Worm (Caenorhabditis elegans) whole organism, young adult: ENCODE data around the gene sdz-4.

ENCODE experiments used
- B0035.1 ChIP-seq: sonication (generic microtip); optimal IDR thresholded peaks from 2 replicates; lab custom pipeline; 2016; ENCODE audit warnings: missing genetic modification characterization, mild to moderate bottlenecking, missing compliant biosample characterization, missing genotype, missing genetic modification reagents
- C17E4.6 ChIP-seq: fragments of 200-800 bp; sonication (Bioruptor generic); IDR thresholded peaks from 2 replicates; pipeline ENCODE4 v1.3.6; 2022; ENCODE audit warnings: missing genetic modification reagents, missing genetic modification characterization, missing compliant biosample characterization
- D2030.7 ChIP-seq: fragments of 200-800 bp; sonication (Bioruptor generic); IDR thresholded peaks from 2 replicates; pipeline ENCODE4 v1.3.6; 2022; ENCODE audit warnings: missing genetic modification reagents, missing genetic modification characterization, missing compliant biosample characterization
- F10E7.11 ChIP-seq: sonication (generic microtip); optimal IDR thresholded peaks from 2 replicates; lab custom pipeline; 2017; ENCODE audit warnings: mild to moderate bottlenecking, missing genetic modification characterization, moderate library complexity, missing compliant biosample characterization
- F23B12.7 ChIP-seq: sonication (generic microtip); optimal IDR thresholded peaks from 2 replicates; lab custom pipeline; 2017; ENCODE audit warnings: missing genetic modification characterization, mild to moderate bottlenecking, missing compliant biosample characterization, antibody characterized with exemption, moderate library complexity; ENCODE audit not compliant: insufficient read depth
- F37B4.10 ChIP-seq: fragments of 200-800 bp; sonication (Bioruptor generic); IDR thresholded peaks from 2 replicates; pipeline ENCODE4 v1.3.6; 2022; ENCODE audit warnings: missing genetic modification characterization, missing compliant biosample characterization
- F55B11.4 ChIP-seq: sonication (generic microtip); optimal IDR thresholded peaks from 2 replicates; lab custom pipeline; 2016; ENCODE audit warnings: missing compliant biosample characterization, missing genetic modification characterization, borderline replicate concordance; ENCODE audit not compliant: insufficient read depth
- Y53F4B.3 ChIP-seq: fragments of 200-800 bp; sonication (Bioruptor generic); IDR thresholded peaks from 2 replicates; pipeline ENCODE4 v1.3.6; 2022; ENCODE audit warnings: missing genetic modification reagents, missing genetic modification characterization, missing compliant biosample characterization
- ama-1 ChIP-seq, 3 experiments: fragments of 150-350 bp in 1 of 3; sonication (generic microtip) in 2 of 3; optimal IDR thresholded peaks; 2 replicates each; lab custom pipeline; 2014 to 2018; ENCODE audit warnings: missing biosample characterization in 2 of 3, missing genetic modification characterization in 2 of 3, missing genetic modification reagents in 2 of 3
- athp-1 ChIP-seq: sonication (generic microtip); optimal IDR thresholded peaks from 2 replicates; lab custom pipeline; 2017; ENCODE audit warnings: mild to moderate bottlenecking, missing genetic modification characterization, missing compliant biosample characterization
- attf-5 ChIP-seq: fragments of 200-800 bp; sonication (Bioruptor generic); optimal IDR thresholded peaks from 2 replicates; lab custom pipeline; 2018; ENCODE audit warnings: mild to moderate bottlenecking, missing genetic modification characterization, missing compliant biosample characterization
- ccch-3 ChIP-seq: fragments of 200-800 bp; sonication (Bioruptor generic); optimal IDR thresholded peaks from 2 replicates; lab custom pipeline; 2018; ENCODE audit warnings: mild to moderate bottlenecking, missing genetic modification characterization, missing compliant biosample characterization
- cebp-2 ChIP-seq: fragments of 200-800 bp; sonication (Bioruptor generic); IDR thresholded peaks from 2 replicates; pipeline ENCODE4 v1.3.6; 2022; ENCODE audit warnings: missing genetic modification characterization, missing compliant biosample characterization
- egrh-3 ChIP-seq: fragments of 200-800 bp; sonication (Bioruptor generic); IDR thresholded peaks from 2 replicates; pipeline ENCODE4 v1.3.6; 2022; ENCODE audit warnings: missing genetic modification reagents, missing genetic modification characterization, missing compliant biosample characterization
- fkh-3 ChIP-seq: sonication (generic microtip); optimal IDR thresholded peaks from 2 replicates; lab custom pipeline; 2016; ENCODE audit warnings: mild to moderate bottlenecking, missing genetic modification characterization, missing compliant biosample characterization
- hmg-20 ChIP-seq: fragments of 200-800 bp; sonication (Bioruptor generic); IDR thresholded peaks from 2 replicates; pipeline ENCODE4 v1.3.6; 2022; ENCODE audit warnings: missing genetic modification reagents, missing genetic modification characterization, missing compliant biosample characterization
- let-526 ChIP-seq: fragments of 200-800 bp; sonication (Bioruptor generic); IDR thresholded peaks from 2 replicates; pipeline ENCODE4 v1.3.6; 2022; ENCODE audit warnings: missing genetic modification reagents, missing genetic modification characterization, missing compliant biosample characterization
- lin-35 ChIP-seq, 3 experiments: fragments of 150-350 bp in 2 of 3; sonication (generic microtip) in 1 of 3; optimal IDR thresholded peaks; 2 replicates each; lab custom pipeline; 2014 to 2018; ENCODE audit warnings: missing biosample characterization in 3 of 3, missing genetic modification characterization in 3 of 3, missing genetic modification reagents in 3 of 3
- lin-54 ChIP-seq: fragments of 200-800 bp; sonication (Bioruptor generic); optimal IDR thresholded peaks from 2 replicates; lab custom pipeline; 2018; ENCODE audit warnings: mild to moderate bottlenecking, missing genetic modification characterization, missing compliant biosample characterization
- lsl-1 ChIP-seq: fragments of 200-800 bp; sonication (Bioruptor generic); optimal IDR thresholded peaks from 2 replicates; lab custom pipeline; 2018; ENCODE audit warnings: mild to moderate bottlenecking, missing genetic modification characterization, moderate library complexity, missing compliant biosample characterization
- madf-10 ChIP-seq: sonication (generic microtip); optimal IDR thresholded peaks from 2 replicates; lab custom pipeline; 2016; ENCODE audit warnings: mild to moderate bottlenecking, missing genetic modification characterization, missing compliant biosample characterization
- mel-28 ChIP-seq: sonication (generic microtip); optimal IDR thresholded peaks from 2 replicates; lab custom pipeline; 2016; ENCODE audit warnings: borderline replicate concordance, mild to moderate bottlenecking, missing genetic modification characterization, missing compliant biosample characterization
- nfya-1 ChIP-seq: sonication (generic microtip); optimal IDR thresholded peaks from 2 replicates; lab custom pipeline; 2017; ENCODE audit warnings: antibody characterized with exemption, missing compliant biosample characterization, missing genetic modification characterization, borderline replicate concordance; ENCODE audit not compliant: insufficient read depth
- nfya-2 ChIP-seq: fragments of 200-800 bp; sonication (Bioruptor generic); IDR thresholded peaks from 2 replicates; pipeline ENCODE4 v1.3.6; 2022; ENCODE audit warnings: missing genetic modification reagents, missing genetic modification characterization, missing compliant biosample characterization
- nhr-120 ChIP-seq: fragments of 200-800 bp; sonication (Bioruptor generic); IDR thresholded peaks from 2 replicates; pipeline ENCODE4 v1.3.6; 2022; ENCODE audit warnings: missing genetic modification characterization, missing compliant biosample characterization
- nhr-80 ChIP-seq: sonication (generic microtip); optimal IDR thresholded peaks from 2 replicates; lab custom pipeline; 2016; ENCODE audit warnings: missing genetic modification characterization, missing compliant biosample characterization
- nhr-90 ChIP-seq: sonication (generic microtip); optimal IDR thresholded peaks from 2 replicates; lab custom pipeline; 2016; ENCODE audit warnings: missing genotype, mild to moderate bottlenecking, missing genetic modification characterization, missing compliant biosample characterization
- pbrm-1 ChIP-seq: fragments of 200-800 bp; sonication (Bioruptor generic); IDR thresholded peaks from 2 replicates; pipeline ENCODE4 v1.3.6; 2022; ENCODE audit warnings: missing genetic modification reagents, missing genetic modification characterization, missing compliant biosample characterization
- repo-1 ChIP-seq: sonication (generic microtip); optimal IDR thresholded peaks from 2 replicates; lab custom pipeline; 2017; ENCODE audit warnings: mild to moderate bottlenecking, missing genetic modification characterization, missing compliant biosample characterization
- snpc-4 ChIP-seq, 5 experiments: fragments of 150-350 bp in 1 of 5; sonication (generic microtip) in 4 of 5; optimal IDR thresholded peaks; 2 replicates each; lab custom pipeline; 2014 to 2018; ENCODE audit warnings: missing genetic modification characterization in 5 of 5, missing biosample characterization in 3 of 5, antibody characterized with exemption in 2 of 5, mild to moderate bottlenecking in 2 of 5, missing compliant biosample characterization in 2 of 5, missing genotype in 2 of 5, moderate library complexity in 2 of 5, missing genetic modification reagents in 1 of 5
- somi-1 ChIP-seq: fragments of 200-800 bp; sonication (Bioruptor generic); optimal IDR thresholded peaks from 2 replicates; lab custom pipeline; 2018; ENCODE audit warnings: mild to moderate bottlenecking, missing genetic modification characterization, missing compliant biosample characterization
- tlf-1 ChIP-seq: fragments of 200-800 bp; sonication (Bioruptor generic); optimal IDR thresholded peaks from 2 replicates; lab custom pipeline; 2018; ENCODE audit warnings: mild to moderate bottlenecking, missing genetic modification characterization, missing compliant biosample characterization
- ztf-22 ChIP-seq: fragments of 200-800 bp; sonication (Bioruptor generic); optimal IDR thresholded peaks from 2 replicates; lab custom pipeline; 2018; ENCODE audit warnings: mild to moderate bottlenecking, missing genetic modification characterization, moderate library complexity, missing compliant biosample characterization
- ztf-25 ChIP-seq: fragments of 200-800 bp; sonication (Bioruptor generic); IDR thresholded peaks from 2 replicates; pipeline ENCODE4 v1.3.6; 2022; ENCODE audit warnings: missing genetic modification reagents, missing genetic modification characterization, missing compliant biosample characterization
- ztf-26 ChIP-seq: sonication (generic microtip); optimal IDR thresholded peaks from 2 replicates; lab custom pipeline; 2017; ENCODE audit warnings: missing genetic modification characterization, missing compliant biosample characterization

Gene sdz-4

DNA sequence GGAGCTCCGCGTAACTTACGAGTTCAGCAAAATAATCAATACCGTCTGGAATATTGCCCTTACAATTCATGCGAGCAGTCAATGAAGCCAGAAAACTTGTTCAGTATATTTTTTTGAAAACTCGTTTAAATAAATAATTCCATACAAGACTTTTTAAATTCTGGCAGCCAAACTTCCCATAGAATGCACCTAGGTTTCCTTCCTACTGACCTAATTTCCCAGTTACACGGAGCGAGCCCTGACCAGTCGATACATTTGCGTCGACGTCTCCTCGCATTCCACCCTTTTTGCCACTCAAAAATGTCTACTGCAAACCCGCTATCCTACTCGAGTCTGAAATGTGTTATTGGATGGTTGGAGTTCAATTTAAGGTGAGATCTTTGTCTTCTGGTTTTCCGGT lies 41.4 kb upstream of the sdz-4 start, which contains the start of gene fbxc-30:
TSS of gene fbxc-30 (plus strand) at position 301 of the 400 bp plus-strand sequence.
- TF ChIP-seq nhr-120 (no peak), lin-35 (GFP tag; optimal IDR thresholded peaks at IDR 0.05; lab: Kevin White, UChicago) (no peak), ama-1 (optimal IDR thresholded peaks at IDR 0.05; lab: Kevin White, UChicago) (no peak), ama-1 (GFP tag; optimal IDR thresholded peaks at IDR 0.05; lab: Kevin White, UChicago) (no peak)

DNA sequence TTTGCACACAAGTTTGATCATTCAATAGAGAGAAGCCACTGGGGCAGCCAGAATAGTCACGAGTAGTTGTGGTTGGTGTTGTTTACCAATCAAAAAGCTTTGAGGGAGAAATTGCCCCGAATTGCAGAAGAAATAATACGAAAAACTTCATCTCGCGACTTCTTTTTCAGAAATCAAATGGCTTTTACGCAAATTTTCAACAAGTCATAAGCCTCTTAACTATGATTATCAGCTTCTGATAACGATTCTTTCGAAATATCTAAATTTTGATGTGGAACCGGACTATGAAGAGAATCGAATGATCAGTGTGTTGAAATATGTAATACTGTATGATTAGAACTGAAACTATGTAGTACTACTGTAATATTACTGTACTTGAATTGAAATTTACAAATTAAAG lies 38.4 kb upstream of the sdz-4 start:
- TF ChIP-seq nhr-120 (no peak), somi-1 (GFP tag; lab: Kevin White, UChicago) (no peak), mel-28 (tag; lab: Kevin White, UChicago) (no peak), ccch-3 (GFP tag; lab: Kevin White, UChicago) (no peak), fkh-3 (tag; lab: Kevin White, UChicago) (no peak), egrh-3 (GFP tag; lab: Robert Waterston, UW) (no peak), Y53F4B.3 (GFP tag; lab: Robert Waterston, UW) (no peak), C17E4.6 (GFP tag; lab: Robert Waterston, UW) (no peak)

DNA sequence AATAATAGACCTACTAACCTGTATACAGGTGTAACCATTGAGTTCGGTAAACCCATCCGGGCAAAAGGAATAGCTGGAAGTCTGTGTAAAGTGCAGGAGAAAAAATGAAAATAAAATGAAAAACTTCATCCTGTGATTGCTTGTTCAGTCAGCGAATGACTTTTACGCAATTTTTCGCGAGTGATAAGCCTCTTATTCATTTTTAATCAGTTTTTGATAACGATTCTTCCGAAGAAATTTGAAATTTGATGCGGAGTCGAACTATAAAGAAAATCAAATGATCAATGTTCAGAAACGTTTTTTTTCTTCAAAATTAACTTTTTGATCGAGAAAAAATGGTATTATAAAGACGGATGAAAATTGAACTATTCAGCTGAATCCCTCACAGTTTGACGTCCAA lies 35.9 kb upstream of the sdz-4 start:
- TF ChIP-seq madf-10 (tag; lab: Kevin White, UChicago) (no peak), nhr-80 (tag; lab: Kevin White, UChicago) (peak; percentile 44)

DNA sequence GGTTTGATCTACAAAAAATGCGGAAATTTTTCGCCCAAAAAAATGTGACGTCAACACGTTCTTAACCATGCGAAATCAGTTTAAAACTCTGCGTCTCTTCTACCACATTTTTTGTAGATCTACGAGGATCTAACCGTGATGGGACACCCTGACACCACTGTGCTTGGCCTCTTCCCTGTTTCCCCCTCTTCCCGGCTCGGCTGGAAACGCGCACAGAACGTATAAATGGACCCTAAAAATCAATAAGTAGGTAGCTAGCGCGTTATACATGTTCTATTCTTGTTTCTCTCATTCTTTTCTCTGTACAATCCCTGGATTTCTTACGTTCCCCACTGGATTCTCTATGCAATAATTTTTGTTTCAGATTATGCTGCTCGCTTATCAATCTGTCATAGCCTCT lies 35.2 kb upstream of the sdz-4 start, which contains the start of gene fbxc-28:
TSS of gene fbxc-28 (plus strand) at position 301 of the 400 bp plus-strand sequence.
- TF ChIP-seq D2030.7 (GFP tag; lab: Robert Waterston, UW) (no peak), F23B12.7 (no peak), tlf-1 (GFP tag; lab: Kevin White, UChicago) (no peak), nfya-1 (tag; lab: Kevin White, UChicago) (no peak), hmg-20 (GFP tag; lab: Robert Waterston, UW) (no peak), nhr-80 (tag; lab: Kevin White, UChicago) (no peak), snpc-4 (GFP tag; optimal IDR thresholded peaks at IDR 0.05; lab: Kevin White, UChicago) (no peak), snpc-4 (tag; optimal IDR thresholded peaks at IDR 0.05; lab: Kevin White, UChicago) (no peak), nfya-2 (GFP tag; lab: Robert Waterston, UW) (no peak), ztf-22 (GFP tag; lab: Kevin White, UChicago) (no peak), pbrm-1 (no peak)

DNA sequence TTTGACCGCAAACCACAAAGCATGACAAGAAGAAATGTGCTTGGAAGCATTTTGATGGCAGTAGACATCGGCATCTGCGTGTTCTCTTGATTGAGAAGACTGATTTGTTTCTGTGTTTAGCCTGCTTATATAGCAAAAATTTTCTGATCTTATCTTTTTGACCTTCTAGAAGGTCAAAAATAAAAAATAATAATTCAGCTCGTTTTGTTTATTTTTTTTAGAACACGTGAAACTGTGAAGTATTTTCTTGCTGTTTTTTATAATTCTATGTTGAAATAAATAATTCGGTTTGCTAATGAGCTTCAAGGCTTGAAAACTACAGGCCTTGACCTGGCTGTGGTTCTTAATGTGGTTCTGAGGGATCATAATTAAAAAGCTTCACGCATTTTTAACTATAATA lies 31.4 kb upstream of the sdz-4 start, which contains the start of gene R07C3.13:
TSS of gene R07C3.13 (minus strand) at position 101 of the 400 bp plus-strand sequence.
- TF ChIP-seq lin-54 (no peak), attf-5 (GFP tag; lab: Kevin White, UChicago) (no peak), ztf-25 (GFP tag; lab: Robert Waterston, UW) (no peak), repo-1 (tag; lab: Kevin White, UChicago) (no peak), nhr-90 (tag; lab: Kevin White, UChicago) (no peak), athp-1 (no peak), F37B4.10 (GFP tag; lab: Robert Waterston, UW) (no peak), lsl-1 (no peak), cebp-2 (GFP tag; lab: Robert Waterston, UW) (no peak), F10E7.11 (tag; lab: Kevin White, UChicago) (no peak), ztf-26 (tag; lab: Kevin White, UChicago) (no peak), F55B11.4 (tag; lab: Kevin White, UChicago) (no peak), pbrm-1 (no peak), B0035.1 (no peak), let-526 (GFP tag; lab: Robert Waterston, UW) (no peak)
